Worm (Caenorhabditis elegans) whole organism, midembryonic: ENCODE measurements around the gene R07H5.16.
"Not testable (repeated sequence)": the region's sequence is repeated elsewhere in the genome, so short reads cannot be mapped to it uniquely, and the experiment has no call there.

ENCODE experiments used
- T22C8.4 ChIP-seq: fragments of 200-800 bp; sonication (Bioruptor generic); IDR thresholded peaks from 2 replicates; pipeline ENCODE4 v1.3.6; 2022; ENCODE audit warnings: missing genetic modification characterization, missing compliant biosample characterization
- cog-1 ChIP-seq: sonication (generic microtip); optimal IDR thresholded peaks from 2 replicates; lab custom pipeline; 2016; ENCODE audit warnings: missing genetic modification characterization, missing compliant biosample characterization
- flt-1 ChIP-seq: fragments of 200-800 bp; sonication (Bioruptor generic); IDR thresholded peaks from 2 replicates; pipeline ENCODE4 v1.3.6; 2022; ENCODE audit warnings: missing genetic modification characterization, missing compliant biosample characterization
- klf-2 ChIP-seq: fragments of 200-800 bp; sonication (Bioruptor generic); conservative IDR thresholded peaks from 2 replicates; pipeline ENCODE4 v1.3.6; 2022; ENCODE audit warnings: missing genetic modification reagents, missing genetic modification characterization, missing compliant biosample characterization
- med-1 ChIP-seq: sonication (generic microtip); optimal IDR thresholded peaks from 2 replicates; lab custom pipeline; 2017; ENCODE audit warnings: missing genetic modification characterization, mild to moderate bottlenecking, missing compliant biosample characterization, antibody characterized with exemption, missing genetic modification reagents; ENCODE audit not compliant: insufficient read depth
- ref-1 ChIP-seq: fragments of 200-800 bp; sonication (Bioruptor generic); conservative IDR thresholded peaks from 2 replicates; pipeline ENCODE4 v1.3.6; 2022; ENCODE audit warnings: missing genetic modification reagents, missing genetic modification characterization, missing compliant biosample characterization
- tab-1 ChIP-seq: fragments of 200-800 bp; sonication (Bioruptor generic); IDR thresholded peaks from 2 replicates; pipeline ENCODE4 v1.3.6; 2022; ENCODE audit warnings: missing genetic modification characterization, missing compliant biosample characterization
- ztf-23 ChIP-seq: fragments of 200-800 bp; sonication (Bioruptor generic); IDR thresholded peaks from 2 replicates; pipeline ENCODE4 v1.3.6; 2022; ENCODE audit warnings: missing genetic modification reagents, missing genetic modification characterization, missing compliant biosample characterization
- ztf-29 ChIP-seq: fragments of 200-800 bp; sonication (Bioruptor generic); IDR thresholded peaks from 2 replicates; pipeline ENCODE4 v1.3.6; 2022; ENCODE audit warnings: missing genetic modification reagents, missing genetic modification characterization, missing compliant biosample characterization

The R07H5.16 gene

DNA sequence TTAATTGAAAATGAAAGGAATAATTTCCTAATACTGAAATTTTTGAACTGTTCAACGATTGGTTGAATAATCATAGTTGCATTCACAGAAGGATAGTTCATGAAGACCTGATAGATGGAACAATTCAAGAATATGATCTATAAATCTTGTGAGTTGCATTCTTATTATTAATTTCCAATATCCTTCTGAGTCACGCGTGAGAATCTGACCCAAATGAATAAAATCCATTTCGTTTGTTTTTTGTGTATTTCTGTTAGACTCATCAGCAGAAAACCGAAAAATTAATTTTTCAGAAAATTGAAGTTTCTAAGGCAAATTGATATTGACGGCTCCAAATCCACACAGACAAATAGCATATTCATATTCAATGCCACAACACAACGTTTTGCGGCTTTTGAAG, 9.7 kb upstream of the R07H5.16 start, which contains the start of gene fbxb-79:
Gene fbxb-79 (minus strand): TSS at position 101 of the 400 bp plus-strand sequence.
- TF ChIP-seq T22C8.4 (no peak), flt-1 (GFP tag; lab: Robert Waterston, UW) (no peak), ztf-29 (GFP tag; lab: Robert Waterston, UW) (no peak), tab-1 (GFP tag; lab: Robert Waterston, UW) (no peak), med-1 (no peak), ref-1 (GFP tag; lab: Robert Waterston, UW) (no peak), ztf-23 (GFP tag; lab: Robert Waterston, UW) (no peak), cog-1 (tag; lab: Kevin White, UChicago) (no peak), klf-2 (GFP tag; lab: Robert Waterston, UW) (no peak)

DNA sequence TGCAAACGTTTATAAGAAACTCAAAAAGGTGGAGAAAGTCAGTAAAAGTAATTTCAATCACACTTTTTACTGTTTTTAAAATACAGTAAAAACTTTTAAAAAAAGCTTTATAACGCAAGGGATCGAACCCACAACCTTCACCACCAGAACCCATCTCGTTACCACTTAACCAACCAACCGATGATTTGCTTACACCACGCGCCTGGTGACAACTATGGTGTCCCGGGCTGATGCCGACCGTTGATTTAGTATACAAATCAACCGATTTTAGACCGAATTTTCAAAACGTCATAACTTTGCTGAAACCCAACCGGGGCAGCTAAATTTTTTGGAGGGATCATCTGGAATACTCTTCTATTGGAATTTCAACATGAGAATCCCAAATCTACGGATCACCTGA, 2.3 kb upstream of the R07H5.16 start:
- TF ChIP-seq klf-2 (GFP tag; lab: Robert Waterston, UW) = peak; percentile 53; the same call in 1 of the 2 replicates
- peak; percentile 77; the same call in 1 of the 2 replicates for TF ChIP-seq ztf-23 (GFP tag; lab: Robert Waterston, UW)
- TF ChIP-seq ztf-29 (GFP tag; lab: Robert Waterston, UW) = peak; percentile 62; the same call in 1 of the 2 replicates
- 0 out of 2 replicates have a peak, but pooled peaks have one; percentile 50 for TF ChIP-seq T22C8.4
- TF ChIP-seq ref-1 (GFP tag; lab: Robert Waterston, UW) = peak; percentile 59
- peak; percentile 84 for TF ChIP-seq tab-1 (GFP tag; lab: Robert Waterston, UW)

DNA sequence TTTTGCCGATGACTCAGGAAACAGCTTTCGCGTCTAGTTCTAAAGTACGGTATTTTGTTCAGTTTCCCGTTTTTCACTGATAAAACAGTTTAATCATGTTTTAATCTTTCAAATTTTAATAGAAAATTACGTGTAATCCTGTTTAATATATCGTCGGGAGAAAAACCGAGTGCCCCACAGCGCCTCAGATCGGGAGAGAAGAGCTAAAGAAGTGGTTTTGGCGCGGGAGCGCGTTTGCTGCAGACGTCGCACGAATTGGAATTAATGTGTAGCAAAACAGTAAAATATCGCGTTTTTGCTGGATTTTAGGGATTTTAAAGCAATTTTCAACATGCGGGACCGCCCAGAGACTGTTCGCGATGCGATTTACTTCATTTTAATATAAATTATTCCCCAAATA, 1.6 kb downstream of the R07H5.16 start:
- TF ChIP-seq flt-1 (GFP tag; lab: Robert Waterston, UW) = 0 out of 2 replicates have a peak, but pooled peaks have one; percentile 58
- TF ChIP-seq ztf-23 (GFP tag; lab: Robert Waterston, UW) = peak; percentile 70; the same call in 1 of the 2 replicates
- TF ChIP-seq klf-2 (GFP tag; lab: Robert Waterston, UW) = peak; percentile 72

DNA sequence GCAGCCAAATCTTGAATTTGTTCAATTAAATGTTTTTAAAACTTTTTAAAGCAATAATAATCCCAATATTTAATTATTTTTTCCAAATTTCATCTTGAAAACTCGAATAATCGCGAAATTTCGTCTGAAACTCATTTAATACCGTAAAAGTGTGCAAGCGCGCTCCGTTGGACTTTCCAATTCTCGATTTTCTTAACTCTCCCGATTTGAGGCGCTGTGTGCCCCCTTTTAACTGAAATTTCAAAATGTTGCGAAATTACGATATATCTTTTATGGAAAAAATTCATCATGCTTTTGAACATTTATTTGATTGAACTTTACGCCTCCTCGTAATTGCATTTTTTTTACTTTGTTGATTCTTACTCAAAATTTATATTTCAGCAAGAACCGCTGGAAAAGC, 3.3 kb downstream of the R07H5.16 start, which contains the start of gene R07H5.11:
Gene R07H5.11 (plus strand): TSS at position 380 of the 400 bp plus-strand sequence.
- TF ChIP-seq flt-1, ztf-29, tab-1 (GFP tag; lab: Robert Waterston, UW): not testable (repeated sequence)

DNA sequence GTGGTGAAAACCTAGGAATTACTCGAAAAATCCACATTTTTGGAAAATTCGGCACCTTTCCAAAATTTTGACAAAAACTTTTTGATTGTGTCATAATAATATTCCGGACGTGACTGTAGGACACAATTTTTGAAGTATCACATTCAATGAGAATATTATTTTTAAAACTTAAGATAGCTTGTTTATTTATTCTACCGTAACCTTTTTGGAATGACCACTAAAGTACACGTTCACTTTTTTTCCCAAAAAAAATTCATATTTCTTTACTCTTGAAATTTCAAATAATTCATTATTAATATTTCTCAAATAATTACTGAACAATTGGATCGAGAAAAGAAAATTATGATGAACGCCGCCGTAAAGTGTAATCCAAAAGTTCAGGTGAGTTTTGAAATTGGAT, 8.1 kb downstream of the R07H5.16 start, which contains the start of gene R07H5.9:
Gene R07H5.9 (plus strand): TSS at position 301 of the 400 bp plus-strand sequence.
- TF ChIP-seq ref-1 (GFP tag; lab: Robert Waterston, UW) = no peak
- no peak for TF ChIP-seq T22C8.4
- TF ChIP-seq med-1 = no peak
- no peak for TF ChIP-seq flt-1 (GFP tag; lab: Robert Waterston, UW)
- no peak for TF ChIP-seq ztf-29 (GFP tag; lab: Robert Waterston, UW)
- no peak for TF ChIP-seq ztf-23 (GFP tag; lab: Robert Waterston, UW)
- no peak for TF ChIP-seq klf-2 (GFP tag; lab: Robert Waterston, UW)
- TF ChIP-seq cog-1 (tag; lab: Kevin White, UChicago) = no peak
- no peak for TF ChIP-seq tab-1 (GFP tag; lab: Robert Waterston, UW)

DNA sequence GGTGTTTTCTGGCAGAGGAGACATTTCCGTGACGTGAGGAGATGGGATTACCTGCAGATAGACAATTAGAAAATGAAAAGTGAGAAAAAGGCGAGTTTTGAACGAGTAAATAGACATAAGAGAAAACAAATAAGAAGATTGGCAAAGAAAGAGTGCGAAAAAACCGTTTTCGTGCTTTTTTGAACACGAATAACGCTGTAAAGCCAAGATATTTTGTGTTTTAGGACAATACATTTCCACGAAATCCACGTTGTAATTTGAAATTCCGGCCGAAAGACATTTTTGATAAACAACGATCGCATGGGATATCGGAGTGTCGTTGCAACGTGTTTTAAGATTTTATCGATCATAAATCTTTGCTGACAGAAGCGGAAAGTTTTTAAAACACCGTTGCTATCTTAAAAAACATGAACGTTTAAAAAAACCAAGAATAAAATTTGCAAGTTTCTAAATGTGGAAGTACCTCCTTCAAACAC, 11.7 kb downstream of the R07H5.16 start, which contains the start of gene adk-1:
Gene adk-1 (minus strand): TSS at position 51 of the 476 bp plus-strand sequence.
- TF ChIP-seq ztf-23 (GFP tag; lab: Robert Waterston, UW) (no peak), T22C8.4 (no peak), cog-1 (tag; lab: Kevin White, UChicago) (no peak), med-1 (no peak), flt-1 (GFP tag; lab: Robert Waterston, UW) (no peak), tab-1 (GFP tag; lab: Robert Waterston, UW) (no peak), ztf-29 (GFP tag; lab: Robert Waterston, UW) (no peak), ref-1 (GFP tag; lab: Robert Waterston, UW) (no peak), klf-2 (GFP tag; lab: Robert Waterston, UW) (no peak)

DNA sequence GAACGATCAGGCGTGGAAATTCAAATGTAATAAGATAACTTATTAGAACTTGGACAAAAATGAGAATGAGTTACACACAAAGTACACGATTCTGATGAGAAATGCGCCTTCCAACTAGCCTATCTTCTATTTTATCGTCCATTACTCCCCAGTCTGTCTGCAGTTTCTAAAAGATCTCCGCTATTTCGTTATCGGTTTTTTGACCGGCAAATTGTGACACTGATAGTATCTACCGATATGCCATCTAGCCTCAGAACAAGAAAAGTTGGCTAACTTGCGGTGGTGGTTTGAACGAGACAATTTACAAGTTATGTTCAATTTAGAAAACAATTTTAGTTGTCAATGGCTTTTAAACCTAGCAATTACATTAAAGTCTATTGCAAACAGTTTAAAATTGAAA, 12.4 kb downstream of the R07H5.16 start:
- TF ChIP-seq flt-1 (GFP tag; lab: Robert Waterston, UW) = no peak
- no peak for TF ChIP-seq tab-1 (GFP tag; lab: Robert Waterston, UW)
- no peak for TF ChIP-seq ref-1 (GFP tag; lab: Robert Waterston, UW)
- no peak for TF ChIP-seq klf-2 (GFP tag; lab: Robert Waterston, UW)
- TF ChIP-seq med-1 = no peak
- TF ChIP-seq cog-1 (tag; lab: Kevin White, UChicago) = no peak
- no peak for TF ChIP-seq ztf-23 (GFP tag; lab: Robert Waterston, UW)
- TF ChIP-seq ztf-29 (GFP tag; lab: Robert Waterston, UW) = no peak
- TF ChIP-seq T22C8.4 = no peak

DNA sequence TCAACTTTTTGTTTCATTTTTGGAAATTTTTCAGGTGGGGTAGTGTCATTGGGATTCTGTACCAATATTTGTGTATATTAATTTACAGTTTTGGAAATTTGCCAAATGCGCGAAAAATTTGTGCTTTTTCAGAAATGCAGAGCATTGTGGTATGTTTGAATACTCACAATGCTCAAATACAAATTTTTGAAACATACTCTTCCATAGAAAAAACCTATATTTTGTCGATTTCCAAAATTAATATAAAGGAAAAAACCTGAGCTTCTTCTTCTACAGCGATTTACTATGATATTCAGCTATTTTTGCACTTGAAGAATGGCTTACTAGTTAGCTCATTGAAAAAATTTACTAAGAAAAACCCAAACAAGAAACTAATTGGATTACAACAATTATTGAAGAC, 13.8 kb downstream of the R07H5.16 start:
- no peak for TF ChIP-seq T22C8.4
- TF ChIP-seq med-1 = no peak
- no peak for TF ChIP-seq ref-1 (GFP tag; lab: Robert Waterston, UW)
- no peak for TF ChIP-seq tab-1 (GFP tag; lab: Robert Waterston, UW)
- no peak for TF ChIP-seq cog-1 (tag; lab: Kevin White, UChicago)

DNA sequence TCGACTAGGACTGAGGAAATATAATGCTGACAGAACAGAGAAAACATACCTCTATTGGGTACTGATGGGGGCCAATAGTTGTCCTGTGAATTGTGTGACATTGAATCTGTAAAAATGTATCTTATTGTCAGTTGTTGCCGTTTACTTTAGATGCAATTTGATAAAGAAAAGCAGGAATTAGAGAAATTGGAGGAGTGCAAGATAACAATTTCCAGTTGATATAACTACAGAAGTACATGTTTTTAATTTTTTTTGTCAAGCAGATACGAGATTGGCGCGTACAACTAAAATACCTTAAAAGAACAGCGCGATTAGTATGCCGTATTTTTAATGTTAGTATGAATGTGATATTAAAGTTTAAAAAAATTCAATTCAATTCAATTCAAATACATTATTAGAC, 18.9 kb downstream of the R07H5.16 start, which contains the start of gene zip-6:
Gene zip-6 (minus strand): TSS at position 101 of the 400 bp plus-strand sequence.
- TF ChIP-seq T22C8.4 (no peak), tab-1 (GFP tag; lab: Robert Waterston, UW) (no peak), ref-1 (GFP tag; lab: Robert Waterston, UW) (no peak), ztf-29 (GFP tag; lab: Robert Waterston, UW) (no peak), med-1 (no peak), klf-2 (GFP tag; lab: Robert Waterston, UW) (no peak), flt-1 (GFP tag; lab: Robert Waterston, UW) (no peak), cog-1 (tag; lab: Kevin White, UChicago) (no peak)

DNA sequence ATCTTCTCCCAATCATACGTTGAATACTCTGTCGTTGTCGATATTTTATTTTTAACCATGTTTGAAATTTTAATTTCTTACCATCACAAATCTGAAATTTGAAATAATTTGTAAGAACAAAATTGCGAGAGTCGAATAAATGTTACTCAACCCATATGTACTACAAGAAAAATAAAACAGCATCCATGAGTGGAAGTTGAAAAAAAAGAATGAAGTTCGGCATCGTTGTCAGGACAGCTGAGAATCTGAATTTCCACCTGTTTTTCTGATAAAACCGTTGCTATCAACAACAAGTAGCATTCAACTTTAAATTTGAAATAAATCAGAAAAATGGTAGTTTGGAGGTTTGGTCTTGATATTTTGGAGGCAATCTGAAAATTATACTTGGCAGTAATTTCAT, 24.7 kb downstream of the R07H5.16 start, which contains the start of gene C29F4.3:
Gene C29F4.3 (minus strand): TSS at position 101 of the 400 bp plus-strand sequence.
- TF ChIP-seq tab-1 (GFP tag; lab: Robert Waterston, UW) = no peak
- TF ChIP-seq med-1 = no peak
- no peak for TF ChIP-seq ref-1 (GFP tag; lab: Robert Waterston, UW)
- no peak for TF ChIP-seq T22C8.4
